Fruit fly (Drosophila melanogaster) whole organism, embryonic: Measurements from ENCODE around the gene CG3566.

ENCODE experiments used
- ATbp ChIP-seq: fragments of 200-800 bp; sonication (Bioruptor generic); optimal IDR thresholded peaks from 2 replicates; lab custom pipeline; 2017; ENCODE audit warnings: missing biosample characterization, mild to moderate bottlenecking, missing genetic modification characterization, missing genetic modification reagents
- Aef1 ChIP-seq: fragments of 200-800 bp; sonication (Bioruptor generic); IDR thresholded peaks from 3 replicates; pipeline ENCODE4 v1.3.6; 2022; ENCODE audit warnings: missing biosample characterization, missing genetic modification characterization
- Blimp-1 ChIP-seq: fragments of 200-800 bp; sonication (Bioruptor generic); optimal IDR thresholded peaks from 3 replicates; lab custom pipeline; 2018; ENCODE audit warnings: missing biosample characterization, missing genetic modification characterization, mild to moderate bottlenecking, moderate library complexity, missing genetic modification reagents
- CG10431 ChIP-seq: fragments of 200-800 bp; sonication (Bioruptor generic); optimal IDR thresholded peaks from 3 replicates; lab custom pipeline; 2018; ENCODE audit warnings: missing biosample characterization, mild to moderate bottlenecking, missing genetic modification characterization
- CG12104 ChIP-seq: fragments of 200-800 bp; sonication (Bioruptor generic); optimal IDR thresholded peaks from 3 replicates; lab custom pipeline; 2016; ENCODE audit warnings: missing biosample characterization, missing genetic modification characterization
- CG12391 ChIP-seq: fragments of 200-800 bp; sonication (Bioruptor generic); optimal IDR thresholded peaks from 3 replicates; lab custom pipeline; 2018; ENCODE audit warnings: missing biosample characterization, mild to moderate bottlenecking, missing genetic modification characterization, moderate library complexity
- CG12942 ChIP-seq: fragments of 200-800 bp; sonication (Bioruptor generic); optimal IDR thresholded peaks from 3 replicates; lab custom pipeline; 2016; ENCODE audit warnings: missing biosample characterization, missing genetic modification characterization
- CG1603 ChIP-seq: fragments of 200-800 bp; sonication (Bioruptor generic); optimal IDR thresholded peaks from 2 replicates; lab custom pipeline; 2019; ENCODE audit warnings: missing biosample characterization, mild to moderate bottlenecking, missing genetic modification characterization, moderate library complexity
- CG17829 ChIP-seq: fragments of 200-800 bp; optimal IDR thresholded peaks from 2 replicates; lab custom pipeline; 2019; ENCODE audit warnings: missing biosample characterization, mild to moderate bottlenecking, missing genetic modification characterization, moderate library complexity
- CG2120 ChIP-seq: fragments of 200-800 bp; sonication (Bioruptor generic); optimal IDR thresholded peaks from 3 replicates; lab custom pipeline; 2016; ENCODE audit warnings: missing biosample characterization, missing genetic modification characterization
- CG30020 ChIP-seq: fragments of 200-800 bp; optimal IDR thresholded peaks from 2 replicates; lab custom pipeline; 2019; ENCODE audit warnings: missing biosample characterization, mild to moderate bottlenecking, missing genetic modification characterization, moderate library complexity
- CG31388 ChIP-seq: fragments of 200-800 bp; sonication (Bioruptor generic); optimal IDR thresholded peaks from 2 replicates; lab custom pipeline; 2016; ENCODE audit warnings: missing biosample characterization, missing genetic modification characterization
- CG3163 ChIP-seq: fragments of 200-800 bp; sonication (Bioruptor generic); optimal IDR thresholded peaks from 3 replicates; lab custom pipeline; 2016; ENCODE audit warnings: missing biosample characterization, missing genetic modification characterization
- CG3726 ChIP-seq: fragments of 200-800 bp; sonication (Bioruptor generic); IDR thresholded peaks from 3 replicates; pipeline ENCODE4, ENCODE4 v1.3.6; 2022; ENCODE audit warnings: missing biosample characterization, missing genetic modification characterization
- CG4617 ChIP-seq: fragments of 200-800 bp; sonication (Bioruptor generic); optimal IDR thresholded peaks from 3 replicates; lab custom pipeline; 2016; ENCODE audit warnings: missing biosample characterization, missing genetic modification characterization, borderline replicate concordance
- CG6272 ChIP-seq: fragments of 200-800 bp; sonication (Bioruptor generic); IDR thresholded peaks from 2 replicates; pipeline ENCODE4 v1.3.6; 2022; ENCODE audit warnings: missing biosample characterization, missing genetic modification characterization
- CG7556 ChIP-seq: fragments of 200-800 bp; sonication (Bioruptor generic); optimal IDR thresholded peaks from 2 replicates; lab custom pipeline; 2017; ENCODE audit warnings: missing biosample characterization, mild to moderate bottlenecking, missing genetic modification characterization
- CG9817 ChIP-seq: fragments of 200-800 bp; sonication (Bioruptor generic); optimal IDR thresholded peaks from 2 replicates; lab custom pipeline; 2018; ENCODE audit warnings: missing biosample characterization, mild to moderate bottlenecking, missing genetic modification characterization, moderate library complexity
- CG9876 ChIP-seq: fragments of 200-800 bp; sonication (Bioruptor generic); optimal IDR thresholded peaks from 2 replicates; lab custom pipeline; 2016; ENCODE audit warnings: missing biosample characterization, missing genetic modification characterization
- Fer1 ChIP-seq: fragments of 200-800 bp; sonication (Bioruptor generic); optimal IDR thresholded peaks from 2 replicates; lab custom pipeline; 2017; ENCODE audit warnings: missing biosample characterization, mild to moderate bottlenecking, missing genetic modification characterization
- Hr3 ChIP-seq: fragments of 200-800 bp; sonication (Bioruptor generic); optimal IDR thresholded peaks from 3 replicates; lab custom pipeline; 2016; ENCODE audit warnings: missing biosample characterization, missing genetic modification characterization
- Lhr ChIP-seq: fragments of 200-800 bp; sonication (Bioruptor generic); optimal IDR thresholded peaks from 3 replicates; lab custom pipeline; 2017; ENCODE audit warnings: mild to moderate bottlenecking, missing biosample characterization, missing genetic modification reagents, missing genetic modification characterization
- Lim3 ChIP-seq: fragments of 200-800 bp; sonication (Bioruptor generic); IDR thresholded peaks from 2 replicates; pipeline ENCODE4 v1.3.6; 2022; ENCODE audit warnings: missing biosample characterization, missing genetic modification characterization
- Med ChIP-seq: fragments of 200-800 bp; sonication (Bioruptor generic); peaks from one replicate; lab custom pipeline; 2016; ENCODE audit warnings: missing biosample characterization, missing genetic modification characterization, mild to moderate bottlenecking, inconsistent platforms, moderate library complexity
- Ravus ChIP-seq: fragments of 200-800 bp; sonication (Bioruptor generic); IDR thresholded peaks from 2 replicates; pipeline ENCODE4 v1.3.6; 2022; ENCODE audit warnings: missing biosample characterization, missing genetic modification characterization
- Rfx ChIP-seq: fragments of 200-800 bp; sonication (Bioruptor generic); IDR thresholded peaks from 2 replicates; pipeline ENCODE4 v1.3.6; 2022; ENCODE audit warnings: missing biosample characterization, missing genetic modification characterization
- Scr ChIP-seq: fragments of 200-800 bp; sonication (Bioruptor generic); IDR thresholded peaks from 2 replicates; pipeline ENCODE4 v1.3.6; 2022; ENCODE audit warnings: missing biosample characterization, missing genetic modification characterization; ENCODE audit not compliant: partially characterized antibody
- Sox102F ChIP-seq: fragments of 200-800 bp; sonication (Bioruptor generic); optimal IDR thresholded peaks from 2 replicates; lab custom pipeline; 2018; ENCODE audit warnings: missing biosample characterization, mild to moderate bottlenecking, missing genetic modification characterization, moderate library complexity
- Taf1 ChIP-seq: fragments of 200-800 bp; sonication (Bioruptor generic); IDR thresholded peaks from 2 replicates; pipeline ENCODE4 v1.3.6; 2022; ENCODE audit warnings: missing biosample characterization, missing genetic modification characterization
- YL-1 ChIP-seq: fragments of 200-800 bp; sonication (Bioruptor generic); optimal IDR thresholded peaks from 3 replicates; lab custom pipeline; 2017; ENCODE audit warnings: missing biosample characterization, mild to moderate bottlenecking, missing genetic modification characterization
- bab2 ChIP-seq: fragments of 200-800 bp; sonication (Bioruptor generic); optimal IDR thresholded peaks from 2 replicates; lab custom pipeline; 2016; ENCODE audit warnings: missing biosample characterization, missing genetic modification characterization
- ci ChIP-seq: fragments of 200-800 bp; sonication (Bioruptor generic); IDR thresholded peaks from 3 replicates; pipeline ENCODE4 v1.3.6; 2022; ENCODE audit warnings: missing biosample characterization, missing genetic modification characterization
- eve ChIP-seq, 2 experiments: fragments of >200 bp; optimal IDR thresholded peaks; 2 replicates each; lab custom pipeline; 2017; ENCODE audit warnings: missing biosample characterization in 2 of 2, missing genetic modification characterization in 2 of 2
- exex ChIP-seq: fragments of 200-800 bp; sonication (Bioruptor generic); optimal IDR thresholded peaks from 4 replicates; lab custom pipeline; 2018; ENCODE audit warnings: missing biosample characterization, mild to moderate bottlenecking, missing genetic modification characterization, moderate library complexity
- ham ChIP-seq: fragments of 200-800 bp; sonication (Bioruptor generic); IDR thresholded peaks from 2 replicates; pipeline ENCODE4 v1.3.6; 2022; ENCODE audit warnings: missing biosample characterization, missing genetic modification characterization
- hkb ChIP-seq, 2 experiments: fragments of 200-800 bp in 1 of 2; fragments of >200 bp in 1 of 2; sonication (Bioruptor generic) in 1 of 2; IDR thresholded peaks in 1 of 2; optimal IDR thresholded peaks in 1 of 2; 2 replicates each; pipeline versions ENCODE4 v1.3.6 to Lab custom; 2017 to 2022; ENCODE audit warnings: missing biosample characterization in 1 of 2, missing genetic modification characterization in 1 of 2
- hth ChIP-seq: fragments of >200 bp; optimal IDR thresholded peaks from 2 replicates; lab custom pipeline; 2017; ENCODE audit warnings: inconsistent platforms
- ind ChIP-seq: fragments of 200-800 bp; sonication (Bioruptor generic); optimal IDR thresholded peaks from 3 replicates; lab custom pipeline; 2016; ENCODE audit warnings: missing biosample characterization, missing genetic modification characterization
- jumu ChIP-seq: fragments of 200-800 bp; sonication (Bioruptor generic); optimal IDR thresholded peaks from 3 replicates; lab custom pipeline; 2016; ENCODE audit warnings: missing biosample characterization, missing genetic modification characterization
- lilli ChIP-seq: fragments of 200-800 bp; sonication (Bioruptor generic); optimal IDR thresholded peaks from 3 replicates; lab custom pipeline; 2016; ENCODE audit warnings: missing biosample characterization, missing genetic modification characterization
- mld ChIP-seq: fragments of 200-800 bp; sonication (Bioruptor generic); IDR thresholded peaks from 3 replicates; pipeline ENCODE4 v1.3.6; 2022; ENCODE audit warnings: missing biosample characterization, missing genetic modification characterization; ENCODE audit not compliant: partially characterized antibody
- odd ChIP-seq: fragments of 200-800 bp; sonication (Bioruptor generic); optimal IDR thresholded peaks from 2 replicates; lab custom pipeline; 2017; ENCODE audit warnings: missing biosample characterization, mild to moderate bottlenecking, missing genetic modification characterization
- pan ChIP-seq, 4 experiments: fragments of >200 bp in 3 of 4; fragments of 200-800 bp in 1 of 4; sonication (Bioruptor generic) in 1 of 4; optimal IDR thresholded peaks in 3 of 4; IDR thresholded peaks in 1 of 4; 2 replicates each; pipeline versions ENCODE4 v1.3.6 to Lab custom; 2017 to 2022; ENCODE audit warnings: missing biosample characterization in 2 of 4, missing genetic modification characterization in 2 of 4, mixed read lengths in 1 of 4
- phol ChIP-seq: fragments of 200-800 bp; sonication (Bioruptor generic); optimal IDR thresholded peaks from 3 replicates; lab custom pipeline; 2018; ENCODE audit warnings: missing biosample characterization, mild to moderate bottlenecking, missing genetic modification characterization, moderate library complexity
- ranshi ChIP-seq: fragments of 200-800 bp; sonication (Bioruptor generic); IDR thresholded peaks from 2 replicates; pipeline ENCODE4 v1.3.6; 2022; ENCODE audit warnings: missing biosample characterization, missing genetic modification characterization
- row ChIP-seq: fragments of 200-800 bp; sonication (Bioruptor generic); IDR thresholded peaks from 3 replicates; pipeline ENCODE4 v1.3.6; 2022; ENCODE audit warnings: missing biosample characterization, missing genetic modification characterization
- sob ChIP-seq: fragments of 200-800 bp; sonication (Bioruptor generic); IDR thresholded peaks from 2 replicates; pipeline ENCODE4 v1.3.6; 2022; ENCODE audit warnings: missing biosample characterization, missing genetic modification characterization
- sr ChIP-seq: fragments of 200-800 bp; sonication (Bioruptor generic); IDR thresholded peaks from 3 replicates; pipeline ENCODE4 v1.3.6; 2022; ENCODE audit warnings: missing biosample characterization, missing genetic modification characterization
- tio ChIP-seq: fragments of 200-800 bp; sonication (Bioruptor generic); optimal IDR thresholded peaks from 2 replicates; lab custom pipeline; 2017; ENCODE audit warnings: missing biosample characterization, missing genetic modification characterization, inconsistent platforms
- twi ChIP-seq: fragments of 200-800 bp; optimal IDR thresholded peaks from 2 replicates; lab custom pipeline; 2019; ENCODE audit warnings: missing biosample characterization, mild to moderate bottlenecking, missing genetic modification characterization, moderate library complexity

The CG3566 gene

DNA sequence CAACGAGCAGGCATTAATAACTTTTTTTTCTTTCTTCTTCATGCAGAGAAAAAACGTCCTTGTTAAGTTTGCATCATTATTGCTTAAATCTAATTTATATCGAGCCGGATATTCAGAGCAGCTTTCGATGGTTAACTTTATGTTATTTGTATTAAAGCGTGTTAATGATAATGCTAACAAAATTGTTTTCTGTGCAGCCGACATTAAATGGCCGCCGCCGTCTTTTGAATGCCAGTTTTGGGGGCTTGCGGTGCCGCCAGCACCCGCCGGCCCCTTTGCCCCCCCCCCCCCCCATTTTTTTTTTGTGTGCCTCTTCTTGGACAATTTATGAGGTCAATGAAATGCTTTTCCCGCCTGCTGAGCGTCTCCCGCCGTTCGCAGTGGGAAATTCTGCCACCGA is 35.0 kb upstream of the CG3566 start (continued):
- TF ChIP-seq eve (GFP tag; optimal IDR thresholded peaks at IDR 0.05; lab: Kevin White, UChicago) (no peak), CG3163 (GFP tag; lab: Kevin White, UChicago) (no peak), Hr3 (GFP tag; lab: Kevin White, UChicago) (no peak), sob (GFP tag; lab: Robert Waterston, UW) (peak; percentile 41; the same call in 1 of the 2 replicates), jumu (GFP tag; lab: Kevin White, UChicago) (no peak), CG2120 (GFP tag; lab: Kevin White, UChicago) (peak; percentile 35), ind (GFP tag; lab: Kevin White, UChicago) (peak; percentile 22), tio (GFP tag; lab: Kevin White, UChicago) (no peak), phol (peak; percentile 2), Med (GFP tag; lab: Kevin White, UChicago) (peak; percentile 78), CG12391 (tag; lab: Kevin White, UChicago) (peak; percentile 11), ATbp (GFP tag; lab: Kevin White, UChicago) (no peak), Blimp-1 (GFP tag; lab: Kevin White, UChicago) (peak; percentile 21), Taf1 (GFP tag; lab: Robert Waterston, UW) (no peak), bab2 (GFP tag; lab: Kevin White, UChicago) (no peak), Lim3 (GFP tag; lab: Robert Waterston, UW) (no peak), CG9876 (GFP tag; lab: Kevin White, UChicago) (no peak), odd (GFP tag; lab: Kevin White, UChicago) (no peak), exex (tag; lab: Kevin White, UChicago) (no peak), CG4617 (GFP tag; lab: Kevin White, UChicago) (no peak), row (GFP tag; lab: Robert Waterston, UW) (peak; percentile 54), lilli (GFP tag; lab: Kevin White, UChicago) (peak; percentile 1), ci (GFP tag; lab: Robert Waterston, UW) (peak; percentile 22; the same call in 1 of the 3 replicates), YL-1 (GFP tag; lab: Kevin White, UChicago) (no peak), ranshi (GFP tag; lab: Robert Waterston, UW) (0 out of 2 replicates have a peak, but pooled peaks have one; percentile 27), CG7556 (GFP tag; lab: Kevin White, UChicago) (peak; percentile 18), CG10431 (GFP tag; lab: Kevin White, UChicago) (no peak), CG31388 (GFP tag; lab: Kevin White, UChicago) (no peak), twi (no peak), Rfx (GFP tag; lab: Robert Waterston, UW) (peak; percentile 53), pan (optimal IDR thresholded peaks at IDR 0.05; lab: Kevin White, UChicago) (no peak), pan (GFP tag; optimal IDR thresholded peaks at IDR 0.05 in 1 of 2, IDR thresholded peaks at IDR 0.05 in 1 of 2) (peak in 1 of 2 experiments; percentile 10), CG6272 (GFP tag; lab: Robert Waterston, UW) (no peak), CG17829 (tag; lab: Kevin White, UChicago) (no peak), Scr (GFP tag; lab: Robert Waterston, UW) (no peak), CG1603 (peak; percentile 3), Aef1 (GFP tag; lab: Robert Waterston, UW) (peak; percentile 15; the same call in 1 of the 3 replicates), CG30020 (no peak), ham (GFP tag; lab: Robert Waterston, UW) (no peak), CG12942 (GFP tag; lab: Kevin White, UChicago) (no peak), sr (no peak), Fer1 (GFP tag; lab: Kevin White, UChicago) (peak; percentile 16), CG9817 (no peak), CG12104 (GFP tag; lab: Kevin White, UChicago) (no peak), Ravus (GFP tag; lab: Robert Waterston, UW) (no peak), hth (lab: Kevin White, UChicago) (no peak), hkb (optimal IDR thresholded peaks at IDR 0.05; lab: Kevin White, UChicago) (no peak), hkb (GFP tag; IDR thresholded peaks at IDR 0.05; lab: Robert Waterston, UW) (0 out of 2 replicates have a peak, but pooled peaks have one; percentile 26), CG3726 (GFP tag; lab: Robert Waterston, UW) (no peak), mld (no peak), Sox102F (peak; percentile 35), Lhr (GFP tag; lab: Kevin White, UChicago) (no peak)
